Fruit fly (Drosophila melanogaster) whole organism, pupa: Measurements from ENCODE around the gene mRpL14.

Experiments used
- CG10348 ChIP-seq: fragments of 200-800 bp; sonication (Bioruptor generic); IDR thresholded peaks from 2 replicates; pipeline ENCODE4 v1.3.6; 2022; ENCODE audit warnings: missing biosample characterization, missing genetic modification characterization
- CG12605 ChIP-seq: fragments of 200-800 bp; sonication (Bioruptor generic); IDR thresholded peaks from 2 replicates; pipeline ENCODE4 v1.3.6; 2022; ENCODE audit warnings: missing biosample characterization, missing genetic modification characterization
- CG13204 ChIP-seq: fragments of 200-800 bp; sonication (Bioruptor generic); optimal IDR thresholded peaks from 2 replicates; lab custom pipeline; 2018; ENCODE audit warnings: missing biosample characterization, mild to moderate bottlenecking, missing genetic modification characterization, moderate library complexity
- CG14655 ChIP-seq: fragments of 200-800 bp; sonication (Bioruptor generic); optimal IDR thresholded peaks from 3 replicates; lab custom pipeline; 2017; ENCODE audit warnings: mild to moderate bottlenecking, missing biosample characterization, missing genetic modification reagents, missing genetic modification characterization
- CG15710 ChIP-seq: fragments of 200-800 bp; sonication (Bioruptor generic); optimal IDR thresholded peaks from 2 replicates; lab custom pipeline; 2018; ENCODE audit warnings: missing biosample characterization, mild to moderate bottlenecking, missing genetic modification characterization, moderate library complexity
- CG17806 ChIP-seq: fragments of 200-800 bp; sonication (Bioruptor generic); optimal IDR thresholded peaks from 2 replicates; lab custom pipeline; 2018; ENCODE audit warnings: missing biosample characterization, mild to moderate bottlenecking, missing genetic modification characterization, moderate library complexity
- CG32121 ChIP-seq: fragments of 200-800 bp; sonication (Bioruptor generic); IDR thresholded peaks from 2 replicates; pipeline ENCODE4 v1.3.6; 2022; ENCODE audit warnings: missing biosample characterization, missing genetic modification characterization
- CG34367 ChIP-seq: fragments of 200-800 bp; sonication (Bioruptor generic); optimal IDR thresholded peaks from 2 replicates; lab custom pipeline; 2018; ENCODE audit warnings: missing biosample characterization, mild to moderate bottlenecking, missing genetic modification characterization
- CG4496 ChIP-seq: fragments of 200-800 bp; sonication (Bioruptor generic); IDR thresholded peaks from 3 replicates; pipeline ENCODE4 v1.3.6; 2022; ENCODE audit warnings: missing biosample characterization, missing genetic modification characterization
- CG8159 ChIP-seq: fragments of 200-800 bp; sonication (Bioruptor generic); optimal IDR thresholded peaks from 3 replicates; lab custom pipeline; 2018; ENCODE audit warnings: missing biosample characterization, mild to moderate bottlenecking, missing genetic modification characterization, moderate library complexity
- CG8301 ChIP-seq: fragments of 200-800 bp; sonication (Bioruptor generic); optimal IDR thresholded peaks from 2 replicates; lab custom pipeline; 2018; ENCODE audit warnings: missing biosample characterization, mild to moderate bottlenecking, missing genetic modification characterization
- CG9948 ChIP-seq: fragments of 200-800 bp; sonication (Bioruptor generic); optimal IDR thresholded peaks from 2 replicates; lab custom pipeline; 2018; ENCODE audit warnings: missing biosample characterization, mild to moderate bottlenecking, missing genetic modification characterization, moderate library complexity
- D1 ChIP-seq: fragments of 200-800 bp; sonication (Bioruptor generic); optimal IDR thresholded peaks from 2 replicates; lab custom pipeline; 2018; ENCODE audit warnings: missing biosample characterization, mild to moderate bottlenecking, missing genetic modification characterization, moderate library complexity
- EcR ChIP-seq: fragments of 200-800 bp; sonication (Bioruptor generic); optimal IDR thresholded peaks from 3 replicates; lab custom pipeline; 2019; ENCODE audit warnings: missing biosample characterization, missing genetic modification characterization, mild to moderate bottlenecking, moderate library complexity, missing genetic modification reagents
- Ets98B ChIP-seq: fragments of 200-800 bp; sonication (Bioruptor generic); IDR thresholded peaks from 2 replicates; pipeline ENCODE4 v1.3.6; 2022; ENCODE audit warnings: missing biosample characterization, missing genetic modification characterization
- Pif1A ChIP-seq: fragments of 200-800 bp; sonication (Bioruptor generic); optimal IDR thresholded peaks from 3 replicates; lab custom pipeline; 2016; ENCODE audit warnings: missing biosample characterization, missing genetic modification characterization
- Pif1B ChIP-seq: fragments of 200-800 bp; sonication (Bioruptor generic); optimal IDR thresholded peaks from 3 replicates; lab custom pipeline; 2016; ENCODE audit warnings: missing biosample characterization, missing genetic modification characterization
- Snoo ChIP-seq: fragments of 200-800 bp; sonication (Bioruptor generic); optimal IDR thresholded peaks from 3 replicates; lab custom pipeline; 2017; ENCODE audit warnings: missing biosample characterization, mild to moderate bottlenecking, missing genetic modification characterization, inconsistent platforms
- fd96Ca ChIP-seq: fragments of 200-800 bp; sonication (Bioruptor generic); IDR thresholded peaks from 3 replicates; pipeline ENCODE4 v1.3.6; 2022; ENCODE audit warnings: missing biosample characterization, missing genetic modification characterization
- gl ChIP-seq: fragments of 200-800 bp; sonication (Bioruptor generic); optimal IDR thresholded peaks from 2 replicates; lab custom pipeline; 2018; ENCODE audit warnings: missing biosample characterization, mild to moderate bottlenecking, missing genetic modification characterization
- rn ChIP-seq: fragments of 200-800 bp; sonication (Bioruptor generic); IDR thresholded peaks from 2 replicates; pipeline ENCODE4 v1.3.6; 2022; ENCODE audit warnings: missing biosample characterization, missing genetic modification characterization

mRpL14 gene

dm6 chrX:2300293-2301068 is 44.0 kb downstream of the mRpL14 start:
- TF ChIP-seq CG17806 (tag; lab: Kevin White, UChicago) (peak; percentile 99), CG13204 (GFP tag; lab: Kevin White, UChicago) (peak; percentile 97), CG8159 (peak; percentile 98), CG4496 (GFP tag; lab: Robert Waterston, UW) (peak; percentile 100), fd96Ca (GFP tag; lab: Robert Waterston, UW) (peak; percentile 100), CG9948 (tag; lab: Kevin White, UChicago) (peak; percentile 99), CG34367 (peak; percentile 99), EcR (GFP tag; lab: Kevin White, UChicago) (peak; percentile 75), Pif1B (GFP tag; lab: Kevin White, UChicago) (peak; percentile 99), Snoo (tag; lab: Kevin White, UChicago) (peak; percentile 99), CG8301 (tag; lab: Kevin White, UChicago) (peak; percentile 99), CG15710 (tag; lab: Kevin White, UChicago) (peak; percentile 99), gl (tag; lab: Kevin White, UChicago) (peak; percentile 98), CG10348 (GFP tag; lab: Robert Waterston, UW) (peak; percentile 98), Ets98B (peak; percentile 99), D1 (tag; lab: Kevin White, UChicago) (peak; percentile 97), CG14655 (GFP tag; lab: Kevin White, UChicago) (peak; percentile 99), rn (GFP tag; lab: Robert Waterston, UW) (peak; percentile 98), Pif1A (GFP tag; lab: Kevin White, UChicago) (peak; percentile 99), CG32121 (GFP tag; lab: Robert Waterston, UW) (peak; percentile 99), CG12605 (GFP tag; lab: Robert Waterston, UW) (peak; percentile 99)

DNA sequence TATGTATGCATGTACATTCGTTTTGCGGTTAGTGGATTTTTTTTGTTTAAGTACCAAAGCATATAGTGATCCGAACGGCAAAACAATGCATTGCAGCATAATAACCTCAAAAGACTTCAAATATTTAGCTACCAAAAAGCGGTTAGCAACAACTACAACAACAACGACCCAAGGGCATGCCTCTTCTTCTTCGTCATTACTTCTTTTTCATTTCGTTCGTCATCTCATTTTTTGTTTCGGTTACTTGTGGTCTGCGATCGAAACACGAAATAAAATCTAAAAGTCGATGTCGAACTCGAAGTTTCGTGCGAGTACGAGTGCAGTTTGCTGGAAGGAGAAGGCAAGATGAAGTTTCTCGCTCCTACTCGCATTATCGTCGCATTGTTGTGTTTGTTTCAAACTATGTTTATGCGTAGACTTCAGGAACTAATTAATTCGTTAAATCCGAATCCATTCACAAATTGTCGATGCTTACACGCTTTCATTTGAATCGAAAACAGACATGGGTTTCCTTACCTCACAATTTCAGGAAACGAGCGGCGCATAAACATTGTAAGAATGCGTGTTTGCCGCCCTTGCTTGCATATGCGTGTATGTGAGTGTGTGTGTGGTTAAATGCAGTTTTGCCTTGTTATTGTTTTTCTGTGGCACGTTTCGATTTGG is 45.6 kb downstream of the mRpL14 start:
- TF ChIP-seq fd96Ca (GFP tag; lab: Robert Waterston, UW) = peak; percentile 95
- peak; percentile 89 for TF ChIP-seq CG32121 (GFP tag; lab: Robert Waterston, UW)
- TF ChIP-seq CG13204 (GFP tag; lab: Kevin White, UChicago) = peak; percentile 84
- TF ChIP-seq Snoo (tag; lab: Kevin White, UChicago) = peak; percentile 89
- peak; percentile 94 for TF ChIP-seq CG12605 (GFP tag; lab: Robert Waterston, UW)
- TF ChIP-seq D1 (tag; lab: Kevin White, UChicago) = peak; percentile 79
- peak; percentile 90 for TF ChIP-seq CG8159
- TF ChIP-seq EcR (GFP tag; lab: Kevin White, UChicago) = peak; percentile 66
- peak; percentile 95 for TF ChIP-seq CG34367
- no peak for TF ChIP-seq CG10348 (GFP tag; lab: Robert Waterston, UW)
- peak; percentile 89 for TF ChIP-seq gl (tag; lab: Kevin White, UChicago)
- peak; percentile 86 for TF ChIP-seq CG8301 (tag; lab: Kevin White, UChicago)
- peak; percentile 97 for TF ChIP-seq Pif1B (GFP tag; lab: Kevin White, UChicago)
- peak; percentile 93 for TF ChIP-seq CG15710 (tag; lab: Kevin White, UChicago)
- TF ChIP-seq Pif1A (GFP tag; lab: Kevin White, UChicago) = peak; percentile 96
- peak; percentile 88 for TF ChIP-seq CG14655 (GFP tag; lab: Kevin White, UChicago)
- peak; percentile 94 for TF ChIP-seq Ets98B
- peak; percentile 72 for TF ChIP-seq rn (GFP tag; lab: Robert Waterston, UW)
- peak; percentile 97 for TF ChIP-seq CG4496 (GFP tag; lab: Robert Waterston, UW)
- peak; percentile 91 for TF ChIP-seq CG17806 (tag; lab: Kevin White, UChicago)
- TF ChIP-seq CG9948 (tag; lab: Kevin White, UChicago) = peak; percentile 81

DNA sequence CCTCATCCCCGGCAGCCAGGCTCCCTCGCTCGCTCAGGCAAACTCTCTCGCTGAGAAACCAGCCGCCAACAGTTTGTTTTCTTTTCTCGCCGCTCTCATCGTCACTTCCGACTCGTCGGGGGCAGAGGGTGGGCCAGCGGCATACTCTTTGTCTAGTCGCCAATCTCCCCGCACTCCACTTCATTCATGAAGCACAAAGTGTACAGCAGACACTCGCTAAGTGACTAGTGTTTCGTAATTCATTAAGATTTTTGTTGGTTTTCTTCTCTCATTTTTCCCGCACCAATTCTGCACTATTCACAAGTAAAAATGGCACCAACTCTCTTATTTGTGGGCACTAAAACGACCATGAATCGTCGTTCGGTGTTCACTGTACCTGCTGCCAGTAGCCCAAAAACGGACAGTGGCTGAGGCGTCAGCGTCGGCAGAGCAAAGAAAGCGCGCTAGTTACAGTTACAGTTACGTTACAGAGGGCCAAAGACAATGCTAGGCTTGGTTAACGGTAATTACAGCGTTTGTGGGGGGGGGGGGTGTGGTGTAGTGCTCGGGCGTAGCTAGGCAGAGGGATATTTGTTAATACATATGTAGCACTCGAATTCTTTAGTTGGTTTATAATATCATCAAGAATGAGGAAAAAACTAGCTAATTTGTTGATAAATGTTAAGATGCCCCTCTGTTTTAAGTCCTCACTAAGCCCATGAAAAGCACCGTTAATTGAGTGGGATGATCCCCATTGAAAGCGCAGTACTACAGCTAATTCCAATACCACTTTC is 46.8 kb downstream of the mRpL14 start:
- TF ChIP-seq CG12605 (GFP tag; lab: Robert Waterston, UW) (peak; percentile 94), CG17806 (tag; lab: Kevin White, UChicago) (peak; percentile 88), CG13204 (GFP tag; lab: Kevin White, UChicago) (peak; percentile 86), Ets98B (peak; percentile 98), CG14655 (GFP tag; lab: Kevin White, UChicago) (peak; percentile 94), CG8301 (tag; lab: Kevin White, UChicago) (peak; percentile 93), Snoo (tag; lab: Kevin White, UChicago) (peak; percentile 89), CG10348 (GFP tag; lab: Robert Waterston, UW) (peak; percentile 86), fd96Ca (GFP tag; lab: Robert Waterston, UW) (peak; percentile 98), EcR (GFP tag; lab: Kevin White, UChicago) (peak; percentile 53), Pif1A (GFP tag; lab: Kevin White, UChicago) (peak; percentile 96), D1 (tag; lab: Kevin White, UChicago) (peak; percentile 42), Pif1B (GFP tag; lab: Kevin White, UChicago) (peak; percentile 94), rn (GFP tag; lab: Robert Waterston, UW) (peak; percentile 89), CG8159 (peak; percentile 90), CG9948 (tag; lab: Kevin White, UChicago) (peak; percentile 89), CG15710 (tag; lab: Kevin White, UChicago) (peak; percentile 93), CG32121 (GFP tag; lab: Robert Waterston, UW) (peak; percentile 96), CG34367 (peak; percentile 90), gl (tag; lab: Kevin White, UChicago) (peak; percentile 71), CG4496 (GFP tag; lab: Robert Waterston, UW) (peak; percentile 98)
